Fruit fly (Drosophila melanogaster): ENCODE results near the gene CG5790.

The CG5790 gene

DNA sequence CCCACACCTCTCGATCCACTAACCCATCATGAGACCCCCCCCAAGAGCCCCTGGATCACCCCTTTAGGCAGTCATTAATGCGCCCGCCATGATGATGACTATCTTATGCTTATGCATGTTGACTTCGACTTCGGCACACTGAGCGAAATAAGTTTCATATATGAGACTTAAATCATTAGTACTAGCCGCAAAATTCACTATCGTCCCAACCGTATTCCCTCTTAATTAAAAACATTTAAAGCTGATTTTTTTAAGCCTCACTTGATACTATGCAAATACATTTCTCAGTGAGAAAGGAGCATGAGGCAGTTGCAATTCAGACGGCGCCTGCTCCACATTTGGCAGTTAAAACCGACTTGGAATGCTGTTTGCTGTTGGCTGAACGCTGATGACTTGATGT is 46.3 kb downstream of the CG5790 start:
- TF ChIP-seq D1 (tag; optimal IDR thresholded peaks at IDR 0.05), result no peak
- peak; percentile 85 for TF ChIP-seq CG8301 (tag; optimal IDR thresholded peaks at IDR 0.05)
- TF ChIP-seq CG9948 (tag; optimal IDR thresholded peaks at IDR 0.05), result peak; percentile 60
- TF ChIP-seq EcR (GFP tag; optimal IDR thresholded peaks at IDR 0.05), result no peak
- peak; percentile 83 for TF ChIP-seq rn (GFP tag; IDR thresholded peaks at IDR 0.05)
- peak; percentile 74 for TF ChIP-seq Pif1A (GFP tag; optimal IDR thresholded peaks at IDR 0.05)
- TF ChIP-seq CG17806 (tag; optimal IDR thresholded peaks at IDR 0.05), result peak; percentile 72
- TF ChIP-seq gl (tag; optimal IDR thresholded peaks at IDR 0.05), result peak; percentile 32
- TF ChIP-seq Ets98B (GFP tag; IDR thresholded peaks at IDR 0.05), result peak; percentile 96
- TF ChIP-seq CG14655 (GFP tag; optimal IDR thresholded peaks at IDR 0.05), result peak; percentile 79
- peak; percentile 18 for TF ChIP-seq CG13204 (GFP tag; optimal IDR thresholded peaks at IDR 0.05)
- peak; percentile 69 for TF ChIP-seq CG10348 (GFP tag; IDR thresholded peaks at IDR 0.05)
- TF ChIP-seq CG12605 (GFP tag; IDR thresholded peaks at IDR 0.05), result peak; percentile 81
- TF ChIP-seq CG4496 (GFP tag; IDR thresholded peaks at IDR 0.05), result peak; percentile 92
- peak; percentile 49 for TF ChIP-seq CG34367 (tag; optimal IDR thresholded peaks at IDR 0.05)
- peak; percentile 64 for TF ChIP-seq Pif1B (GFP tag; optimal IDR thresholded peaks at IDR 0.05)
- TF ChIP-seq CG15710 (tag; optimal IDR thresholded peaks at IDR 0.05), result peak; percentile 63
- TF ChIP-seq CG32121 (GFP tag; IDR thresholded peaks at IDR 0.05), result peak; percentile 94
- peak; percentile 48 for TF ChIP-seq Snoo (tag; optimal IDR thresholded peaks at IDR 0.05)
- peak; percentile 93 for TF ChIP-seq fd96Ca (GFP tag; IDR thresholded peaks at IDR 0.05)
- peak; percentile 70 for TF ChIP-seq CG8159 (tag; optimal IDR thresholded peaks at IDR 0.05)

DNA sequence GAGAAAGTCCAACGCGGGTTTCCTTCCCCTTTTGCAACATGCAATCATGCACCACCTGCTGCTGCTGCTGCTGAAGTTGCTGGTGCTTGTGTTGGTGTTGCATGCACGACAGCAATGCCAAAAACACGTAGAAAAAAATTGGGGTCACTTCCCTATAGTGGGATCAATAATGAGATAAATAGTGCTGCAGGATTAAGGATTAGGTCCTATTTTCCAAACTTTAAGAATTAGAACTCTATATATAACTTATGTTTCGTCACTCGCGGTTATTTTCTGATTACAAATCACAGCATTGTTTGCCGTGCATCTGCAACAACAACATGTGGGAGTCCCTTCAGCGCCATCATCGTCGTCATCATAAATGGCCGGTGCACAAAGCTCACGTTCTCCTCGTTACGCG is 49.7 kb downstream of the CG5790 start:
- peak; percentile 81 for TF ChIP-seq CG14655 (GFP tag; optimal IDR thresholded peaks at IDR 0.05)
- TF ChIP-seq D1 (tag; optimal IDR thresholded peaks at IDR 0.05), result no peak
- no peak for TF ChIP-seq CG13204 (GFP tag; optimal IDR thresholded peaks at IDR 0.05)
- TF ChIP-seq Pif1A (GFP tag; optimal IDR thresholded peaks at IDR 0.05), result peak; percentile 51
- TF ChIP-seq Snoo (tag; optimal IDR thresholded peaks at IDR 0.05), result no peak
- peak; percentile 78 for TF ChIP-seq CG4496 (GFP tag; IDR thresholded peaks at IDR 0.05)
- peak; percentile 69 for TF ChIP-seq fd96Ca (GFP tag; IDR thresholded peaks at IDR 0.05)
- peak; percentile 49 for TF ChIP-seq CG15710 (tag; optimal IDR thresholded peaks at IDR 0.05)
- TF ChIP-seq CG8159 (tag; optimal IDR thresholded peaks at IDR 0.05), result peak; percentile 63
- peak; percentile 35 for TF ChIP-seq CG34367 (tag; optimal IDR thresholded peaks at IDR 0.05)
- TF ChIP-seq CG17806 (tag; optimal IDR thresholded peaks at IDR 0.05), result peak; percentile 59
- peak; percentile 36; the same call in 1 of the 2 replicates for TF ChIP-seq CG32121 (GFP tag; IDR thresholded peaks at IDR 0.05)
- peak; percentile 23; the same call in 1 of the 2 replicates for TF ChIP-seq CG12605 (GFP tag; IDR thresholded peaks at IDR 0.05)
- TF ChIP-seq CG10348 (GFP tag; IDR thresholded peaks at IDR 0.05), result no peak
- peak; percentile 76 for TF ChIP-seq CG8301 (tag; optimal IDR thresholded peaks at IDR 0.05)
- TF ChIP-seq rn (GFP tag; IDR thresholded peaks at IDR 0.05), result no peak
- TF ChIP-seq Ets98B (GFP tag; IDR thresholded peaks at IDR 0.05), result peak; percentile 61
- TF ChIP-seq EcR (GFP tag; optimal IDR thresholded peaks at IDR 0.05), result no peak
- TF ChIP-seq CG9948 (tag; optimal IDR thresholded peaks at IDR 0.05), result peak; percentile 42
- peak; percentile 54 for TF ChIP-seq Pif1B (GFP tag; optimal IDR thresholded peaks at IDR 0.05)

DNA sequence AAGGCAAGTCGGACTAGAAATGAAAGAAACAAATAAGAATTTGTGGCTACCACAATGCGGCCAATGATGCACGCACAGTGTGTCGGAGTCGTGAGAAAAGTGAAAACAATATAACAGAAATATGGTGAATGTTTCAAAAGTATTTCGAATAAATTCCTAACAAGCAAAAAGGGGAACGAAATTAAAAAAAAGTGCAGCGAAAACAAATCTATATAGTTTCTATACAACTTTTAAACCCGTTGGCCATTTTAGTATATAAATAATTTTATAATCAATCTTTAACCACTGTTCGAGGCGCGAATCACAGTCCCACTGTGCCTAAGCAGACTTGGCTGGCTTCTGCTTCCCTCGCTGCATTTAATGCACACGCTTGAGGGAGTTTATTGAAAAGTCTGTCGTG is 50.6 kb downstream of the CG5790 start:
- TF ChIP-seq rn (GFP tag; IDR thresholded peaks at IDR 0.05), result 0 out of 2 replicates have a peak, but pooled peaks have one; percentile 45
- TF ChIP-seq CG8301 (tag; optimal IDR thresholded peaks at IDR 0.05), result peak; percentile 84
- TF ChIP-seq gl (tag; optimal IDR thresholded peaks at IDR 0.05), result peak; percentile 30
- TF ChIP-seq CG14655 (GFP tag; optimal IDR thresholded peaks at IDR 0.05), result peak; percentile 90
- TF ChIP-seq Pif1B (GFP tag; optimal IDR thresholded peaks at IDR 0.05), result peak; percentile 79
- peak; percentile 86 for TF ChIP-seq CG4496 (GFP tag; IDR thresholded peaks at IDR 0.05)
- TF ChIP-seq CG34367 (tag; optimal IDR thresholded peaks at IDR 0.05), result peak; percentile 58
- peak; percentile 68 for TF ChIP-seq CG15710 (tag; optimal IDR thresholded peaks at IDR 0.05)
- TF ChIP-seq Ets98B (GFP tag; IDR thresholded peaks at IDR 0.05), result peak; percentile 69
- peak; percentile 28 for TF ChIP-seq D1 (tag; optimal IDR thresholded peaks at IDR 0.05)
- peak; percentile 74 for TF ChIP-seq CG8159 (tag; optimal IDR thresholded peaks at IDR 0.05)
- peak; percentile 58 for TF ChIP-seq Snoo (tag; optimal IDR thresholded peaks at IDR 0.05)
- TF ChIP-seq CG9948 (tag; optimal IDR thresholded peaks at IDR 0.05), result peak; percentile 73
- TF ChIP-seq CG10348 (GFP tag; IDR thresholded peaks at IDR 0.05), result no peak
- TF ChIP-seq CG17806 (tag; optimal IDR thresholded peaks at IDR 0.05), result peak; percentile 70
- peak; percentile 70 for TF ChIP-seq Pif1A (GFP tag; optimal IDR thresholded peaks at IDR 0.05)
- peak; percentile 16 for TF ChIP-seq CG13204 (GFP tag; optimal IDR thresholded peaks at IDR 0.05)
- peak; percentile 55 for TF ChIP-seq CG12605 (GFP tag; IDR thresholded peaks at IDR 0.05)
- TF ChIP-seq CG32121 (GFP tag; IDR thresholded peaks at IDR 0.05), result peak; percentile 74
- TF ChIP-seq EcR (GFP tag; optimal IDR thresholded peaks at IDR 0.05), result no peak
- TF ChIP-seq fd96Ca (GFP tag; IDR thresholded peaks at IDR 0.05), result peak; percentile 83

Data from whole organism, pupa.